Worm (Caenorhabditis elegans): ENCODE results near the gene fbxb-9.

ce11 chrIV:11124674-11125073, 37.7 kb downstream of the fbxb-9 start, which contains the start of gene spo-11:
- TF ChIP-seq lin-13 (GFP tag; optimal IDR thresholded peaks at IDR 0.05) = no peak
- TF ChIP-seq alr-1 (tag; optimal IDR thresholded peaks at IDR 0.05) = no peak
- no peak for TF ChIP-seq lsy-2 (tag; optimal IDR thresholded peaks at IDR 0.05)
- TF ChIP-seq nhr-77 (tag; optimal IDR thresholded peaks at IDR 0.05) = no peak
- no peak for TF ChIP-seq gmeb-1 (tag; optimal IDR thresholded peaks at IDR 0.05)
- no peak for TF ChIP-seq snpc-4 (tag; optimal IDR thresholded peaks at IDR 0.05)
- no peak for TF ChIP-seq unc-55 (GFP tag; optimal IDR thresholded peaks at IDR 0.05)
- no peak for TF ChIP-seq unc-62 (GFP tag; optimal IDR thresholded peaks at IDR 0.05)
- no peak for TF ChIP-seq nhr-11 (tag; optimal IDR thresholded peaks at IDR 0.05)
